Fruit fly (Drosophila melanogaster) whole organism, prepupa: Measurements from ENCODE around the gene sau.

Source experiments
- Blimp-1 ChIP-seq: fragments of 200-800 bp; sonication (Bioruptor generic); optimal IDR thresholded peaks from 3 replicates; lab custom pipeline; 2017; ENCODE audit warnings: missing biosample characterization, missing genetic modification characterization, mild to moderate bottlenecking, moderate library complexity, missing genetic modification reagents
- CG11902 ChIP-seq: fragments of 200-800 bp; sonication (Bioruptor generic); optimal IDR thresholded peaks from 3 replicates; lab custom pipeline; 2016; ENCODE audit warnings: missing biosample characterization, missing genetic modification characterization
- CG16779 ChIP-seq: fragments of 200-800 bp; sonication (Bioruptor generic); optimal IDR thresholded peaks from 3 replicates; lab custom pipeline; 2017; ENCODE audit warnings: missing biosample characterization, mild to moderate bottlenecking, missing genetic modification characterization
- CG32006 ChIP-seq: fragments of 200-800 bp; sonication (Bioruptor generic); optimal IDR thresholded peaks from 3 replicates; lab custom pipeline; 2017; ENCODE audit warnings: missing biosample characterization, mild to moderate bottlenecking, missing genetic modification characterization
- CG9139 ChIP-seq: fragments of 200-800 bp; sonication (Bioruptor generic); optimal IDR thresholded peaks from 3 replicates; lab custom pipeline; 2017; ENCODE audit warnings: missing biosample characterization, mild to moderate bottlenecking, missing genetic modification characterization
- Eip93F ChIP-seq: fragments of 200-800 bp; sonication (Bioruptor generic); optimal IDR thresholded peaks from 2 replicates; lab custom pipeline; 2016; ENCODE audit warnings: missing biosample characterization, mild to moderate bottlenecking, missing genetic modification characterization
- Hr39 ChIP-seq: fragments of 200-800 bp; sonication (Bioruptor generic); optimal IDR thresholded peaks from 2 replicates; lab custom pipeline; 2016; ENCODE audit warnings: missing biosample characterization, missing genetic modification characterization
- Smox ChIP-seq: fragments of 200-800 bp; sonication (Bioruptor generic); optimal IDR thresholded peaks from 3 replicates; lab custom pipeline; 2016; ENCODE audit warnings: missing biosample characterization, missing genetic modification characterization
- Sox15 ChIP-seq: fragments of 200-800 bp; sonication (Bioruptor generic); optimal IDR thresholded peaks from 3 replicates; lab custom pipeline; 2016; ENCODE audit warnings: missing biosample characterization, missing genetic modification characterization
- fd59A ChIP-seq: fragments of 200-800 bp; sonication (Bioruptor generic); optimal IDR thresholded peaks from 2 replicates; lab custom pipeline; 2017; ENCODE audit warnings: missing biosample characterization, mild to moderate bottlenecking, missing genetic modification characterization, missing genetic modification reagents
- fkh ChIP-seq: fragments of 200-800 bp; sonication (Bioruptor generic); optimal IDR thresholded peaks from 3 replicates; lab custom pipeline; 2017; ENCODE audit warnings: missing biosample characterization, mild to moderate bottlenecking, missing genetic modification characterization, moderate library complexity
- lz ChIP-seq: fragments of 200-800 bp; sonication (Bioruptor generic); optimal IDR thresholded peaks from 3 replicates; lab custom pipeline; 2016; ENCODE audit warnings: missing biosample characterization, missing genetic modification characterization

DNA sequence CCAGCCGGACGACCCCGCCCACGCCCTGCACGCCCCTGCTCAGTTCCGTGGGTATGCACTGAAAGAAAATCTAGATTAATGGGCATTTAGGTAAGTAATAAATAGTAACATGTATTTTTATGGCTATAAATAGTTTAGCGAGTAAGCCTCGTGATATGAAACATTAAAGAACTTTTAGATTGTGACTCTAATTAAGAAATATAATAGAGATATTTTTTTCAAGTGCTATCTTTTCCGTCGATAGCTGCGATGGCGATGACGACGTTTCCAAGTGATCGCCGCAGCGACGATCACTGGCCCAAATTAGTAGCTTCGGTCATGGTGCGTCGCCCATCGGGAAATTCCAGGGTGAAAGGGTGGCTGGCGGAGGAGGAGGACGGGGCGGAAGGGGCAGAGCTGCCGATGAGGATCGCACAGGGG lies 46.0 kb upstream of the sau start:
- TF ChIP-seq CG32006 (GFP tag; lab: Kevin White, UChicago): peak; percentile 89
- TF ChIP-seq Hr39 (GFP tag; lab: Kevin White, UChicago): peak; percentile 70
- peak; percentile 16 for TF ChIP-seq fkh (GFP tag; lab: Kevin White, UChicago)
- TF ChIP-seq CG11902 (GFP tag; lab: Kevin White, UChicago): peak; percentile 73
- peak; percentile 81 for TF ChIP-seq lz
- peak; percentile 12 for TF ChIP-seq Blimp-1 (GFP tag; lab: Kevin White, UChicago)
- peak; percentile 71 for TF ChIP-seq CG9139
- TF ChIP-seq CG16779 (tag; lab: Kevin White, UChicago): peak; percentile 72
- TF ChIP-seq Eip93F (GFP tag; lab: Kevin White, UChicago): no peak
- peak; percentile 74 for TF ChIP-seq Sox15
- peak; percentile 79 for TF ChIP-seq Smox (GFP tag; lab: Kevin White, UChicago)
- TF ChIP-seq fd59A (GFP tag; lab: Kevin White, UChicago): peak; percentile 82
